5 fruit fly cellular contexts compared by ENCODE assay signal in genomic region chrX:7972363-7972942, dm6.
TF ChIP-seq lines count a peak whose summit lies in the region.

No protein-coding gene starts in this region.

- TF ChIP-seq CTCF in whole organism, embryonic (GFP tag; optimal IDR thresholded peaks at IDR 0.05; lab: Kevin White, UChicago), result peak; percentile 52

TF ChIP-seq in whole organism, adult, 20 proteins besides CTCF, POLR2A, EP300 and RAD21:
- TF ChIP-seq tj (GFP tag; optimal IDR thresholded peaks at IDR 0.05; lab: Kevin White, UChicago) (no peak), cnc (optimal IDR thresholded peaks at IDR 0.05; lab: Kevin White, UChicago) (no peak), CG7101 (tag; optimal IDR thresholded peaks at IDR 0.05; lab: Kevin White, UChicago) (peak; percentile 50), pad (GFP tag; optimal IDR thresholded peaks at IDR 0.05; lab: Kevin White, UChicago) (no peak), CG5204 (GFP tag; optimal IDR thresholded peaks at IDR 0.05; lab: Kevin White, UChicago) (peak; percentile 14), kay (GFP tag; lab: Kevin White, UChicago; ENCODE audit: borderline replicate concordance) (no peak), CG7045 (GFP tag; optimal IDR thresholded peaks at IDR 0.05; lab: Kevin White, UChicago) (peak; percentile 5), toe (GFP tag; optimal IDR thresholded peaks at IDR 0.05; lab: Kevin White, UChicago) (no peak), bab1 (GFP tag; optimal IDR thresholded peaks at IDR 0.05; lab: Kevin White, UChicago) (peak; percentile 66), CG33017 (tag; optimal IDR thresholded peaks at IDR 0.05; lab: Kevin White, UChicago) (no peak), Mnt (GFP tag; optimal IDR thresholded peaks at IDR 0.05; lab: Kevin White, UChicago) (no peak), CG1620 (GFP tag; optimal IDR thresholded peaks at IDR 0.05; lab: Kevin White, UChicago) (no peak), CG11617 (GFP tag; optimal IDR thresholded peaks at IDR 0.05; lab: Kevin White, UChicago) (no peak), Clk (GFP tag; optimal IDR thresholded peaks at IDR 0.05; lab: Kevin White, UChicago) (no peak), Hr96 (GFP tag; optimal IDR thresholded peaks at IDR 0.05; lab: Kevin White, UChicago) (no peak), CG14711 (tag; optimal IDR thresholded peaks at IDR 0.05; lab: Kevin White, UChicago) (peak; percentile 44)

TF ChIP-seq in whole organism, embryonic, 481 proteins besides CTCF, POLR2A, EP300 and RAD21 (continues in another document):
- TF ChIP-seq HHEX (GFP tag; optimal IDR thresholded peaks at IDR 0.05; lab: Kevin White, UChicago) (peak; percentile 90), tap (tag; optimal IDR thresholded peaks at IDR 0.05; lab: Kevin White, UChicago) (peak; percentile 78), tgo (GFP tag; IDR thresholded peaks at IDR 0.05; lab: Robert Waterston, UW) (peak; percentile 87), pnt (GFP tag; optimal IDR thresholded peaks at IDR 0.05; lab: Kevin White, UChicago) (peak; percentile 64), NC2β (GFP tag; optimal IDR thresholded peaks at IDR 0.05; lab: Kevin White, UChicago) (peak; percentile 68), Sry-δ (GFP tag; optimal IDR thresholded peaks at IDR 0.05; lab: Kevin White, UChicago) (peak; percentile 18), CG18764 (GFP tag; optimal IDR thresholded peaks at IDR 0.05; lab: Kevin White, UChicago) (peak; percentile 66), CG6254 (GFP tag; optimal IDR thresholded peaks at IDR 0.05; lab: Kevin White, UChicago) (peak; percentile 89), cad (GFP tag; optimal IDR thresholded peaks at IDR 0.05; lab: Kevin White, UChicago) (no peak), MBD-R2 (GFP tag; IDR thresholded peaks at IDR 0.05; lab: Robert Waterston, UW) (peak; percentile 62; the same call in 1 of the 2 replicates), CG6654 (GFP tag; optimal IDR thresholded peaks at IDR 0.05; lab: Kevin White, UChicago) (peak; percentile 72), HmgZ (tag; optimal IDR thresholded peaks at IDR 0.05; lab: Kevin White, UChicago) (peak; percentile 75), Blimp-1 (GFP tag; optimal IDR thresholded peaks at IDR 0.05; lab: Kevin White, UChicago) (peak; percentile 90), salm (tag; optimal IDR thresholded peaks at IDR 0.05; lab: Kevin White, UChicago) (peak; percentile 80), grn (GFP tag; optimal IDR thresholded peaks at IDR 0.05; lab: Kevin White, UChicago) (peak; percentile 1), CG3838 (GFP tag; optimal IDR thresholded peaks at IDR 0.05; lab: Kevin White, UChicago) (peak; percentile 32), emc (GFP tag; optimal IDR thresholded peaks at IDR 0.05; lab: Kevin White, UChicago) (no peak), CG3065 (GFP tag; optimal IDR thresholded peaks at IDR 0.05; lab: Kevin White, UChicago) (peak; percentile 65), zen2 (GFP tag; IDR thresholded peaks at IDR 0.05; lab: Robert Waterston, UW; ENCODE audit: partially characterized antibody) (no peak)

TF ChIP-seq in whole organism, prepupa, 60 proteins besides CTCF, POLR2A, EP300 and RAD21 (continues in another document):
- TF ChIP-seq CG32006 (GFP tag; optimal IDR thresholded peaks at IDR 0.05; lab: Kevin White, UChicago) (peak; percentile 88), dsx (GFP tag; optimal IDR thresholded peaks at IDR 0.05; lab: Kevin White, UChicago; ENCODE audit: poor library complexity, severe bottlenecking) (peak; percentile 80), achi (GFP tag; optimal IDR thresholded peaks at IDR 0.05; lab: Kevin White, UChicago) (peak; percentile 87), fd85E (GFP tag; optimal IDR thresholded peaks at IDR 0.05; lab: Kevin White, UChicago) (peak; percentile 77), lz (GFP tag; optimal IDR thresholded peaks at IDR 0.05; lab: Kevin White, UChicago) (peak; percentile 86), CG6792 (GFP tag; optimal IDR thresholded peaks at IDR 0.05; lab: Kevin White, UChicago) (peak; percentile 88), CG3032 (tag; optimal IDR thresholded peaks at IDR 0.05; lab: Kevin White, UChicago) (peak; percentile 88), Met (GFP tag; optimal IDR thresholded peaks at IDR 0.05; lab: Kevin White, UChicago) (peak; percentile 90), svp (GFP tag; lab: Kevin White, UChicago) (peak; percentile 93), Smox (GFP tag; optimal IDR thresholded peaks at IDR 0.05; lab: Kevin White, UChicago) (peak; percentile 84), fkh (GFP tag; optimal IDR thresholded peaks at IDR 0.05; lab: Kevin White, UChicago) (peak; percentile 38), net (GFP tag; optimal IDR thresholded peaks at IDR 0.05; lab: Kevin White, UChicago) (peak; percentile 91), Lpt (GFP tag; optimal IDR thresholded peaks at IDR 0.05; lab: Kevin White, UChicago) (peak; percentile 83), Eip75B (GFP tag; optimal IDR thresholded peaks at IDR 0.05; lab: Kevin White, UChicago) (peak; percentile 87), CG7368 (GFP tag; optimal IDR thresholded peaks at IDR 0.05; lab: Kevin White, UChicago) (peak; percentile 85), Gug (GFP tag; IDR thresholded peaks at IDR 0.05; lab: Robert Waterston, UW) (peak; percentile 80), CG15336 (GFP tag; IDR thresholded peaks at IDR 0.05; lab: Robert Waterston, UW) (peak; percentile 90), salr (GFP tag; optimal IDR thresholded peaks at IDR 0.05; lab: Kevin White, UChicago) (peak; percentile 59 to 87), CG11762 (GFP tag; optimal IDR thresholded peaks at IDR 0.05; lab: Kevin White, UChicago; ENCODE audit: insufficient read depth) (peak; percentile 82)

TF ChIP-seq in whole organism, pupa, 21 proteins besides CTCF, POLR2A, EP300 and RAD21:
- TF ChIP-seq fd96Ca (GFP tag; IDR thresholded peaks at IDR 0.05; lab: Robert Waterston, UW) (peak; percentile 93), CG9948 (tag; optimal IDR thresholded peaks at IDR 0.05; lab: Kevin White, UChicago) (peak; percentile 92), CG12605 (GFP tag; IDR thresholded peaks at IDR 0.05; lab: Robert Waterston, UW) (peak; percentile 89), CG10348 (GFP tag; IDR thresholded peaks at IDR 0.05; lab: Robert Waterston, UW) (peak; percentile 64), CG15710 (tag; optimal IDR thresholded peaks at IDR 0.05; lab: Kevin White, UChicago) (peak; percentile 93), Pif1A (GFP tag; optimal IDR thresholded peaks at IDR 0.05; lab: Kevin White, UChicago) (peak; percentile 91), Pif1B (GFP tag; optimal IDR thresholded peaks at IDR 0.05; lab: Kevin White, UChicago) (peak; percentile 89), CG14655 (GFP tag; optimal IDR thresholded peaks at IDR 0.05; lab: Kevin White, UChicago) (peak; percentile 89), gl (tag; optimal IDR thresholded peaks at IDR 0.05; lab: Kevin White, UChicago) (peak; percentile 88), CG32121 (GFP tag; IDR thresholded peaks at IDR 0.05; lab: Robert Waterston, UW) (peak; percentile 84), CG17806 (tag; optimal IDR thresholded peaks at IDR 0.05; lab: Kevin White, UChicago) (peak; percentile 90), CG13204 (GFP tag; optimal IDR thresholded peaks at IDR 0.05; lab: Kevin White, UChicago) (peak; percentile 86), CG4496 (GFP tag; IDR thresholded peaks at IDR 0.05; lab: Robert Waterston, UW) (peak; percentile 95), CG8301 (tag; optimal IDR thresholded peaks at IDR 0.05; lab: Kevin White, UChicago) (peak; percentile 87), rn (GFP tag; IDR thresholded peaks at IDR 0.05; lab: Robert Waterston, UW) (peak; percentile 74), Snoo (tag; optimal IDR thresholded peaks at IDR 0.05; lab: Kevin White, UChicago) (peak; percentile 86), CG8159 (tag; optimal IDR thresholded peaks at IDR 0.05; lab: Kevin White, UChicago) (peak; percentile 93), CG34367 (tag; optimal IDR thresholded peaks at IDR 0.05; lab: Kevin White, UChicago) (peak; percentile 91), Ets98B (GFP tag; IDR thresholded peaks at IDR 0.05; lab: Robert Waterston, UW) (peak; percentile 91), EcR (GFP tag; optimal IDR thresholded peaks at IDR 0.05; lab: Kevin White, UChicago) (peak; percentile 68), D1 (tag; optimal IDR thresholded peaks at IDR 0.05; lab: Kevin White, UChicago) (peak; percentile 45)
TF ChIP-seq in whole organism, pupa: peak in this region for 21.

TF ChIP-seq in whole organism, wandering third instar larva, 38 proteins besides CTCF, POLR2A, EP300 and RAD21 (continues in another document):
- peak; percentile 68 for TF ChIP-seq sage (GFP tag; optimal IDR thresholded peaks at IDR 0.05; lab: Kevin White, UChicago)
- TF ChIP-seq Sp1 (GFP tag; optimal IDR thresholded peaks at IDR 0.05; lab: Kevin White, UChicago), result peak; percentile 86
- TF ChIP-seq Hr78 (GFP tag; optimal IDR thresholded peaks at IDR 0.05; lab: Kevin White, UChicago), result no peak
- TF ChIP-seq Hr83 (GFP tag; optimal IDR thresholded peaks at IDR 0.05; lab: Kevin White, UChicago; ENCODE audit: poor library complexity, severe bottlenecking), result no peak
- no peak for TF ChIP-seq dl (GFP tag; optimal IDR thresholded peaks at IDR 0.05; lab: Kevin White, UChicago; ENCODE audit: insufficient read depth in 1 of 2, partially characterized antibody in 2 of 2)
- peak; percentile 77 for TF ChIP-seq psq (GFP tag; optimal IDR thresholded peaks at IDR 0.05; lab: Kevin White, UChicago)
- peak; percentile 86 for TF ChIP-seq h (GFP tag; optimal IDR thresholded peaks at IDR 0.05; lab: Kevin White, UChicago)
- peak; percentile 76 for TF ChIP-seq HLH106 (tag; optimal IDR thresholded peaks at IDR 0.05; lab: Kevin White, UChicago)
- peak; percentile 48 for TF ChIP-seq CrebA (GFP tag; optimal IDR thresholded peaks at IDR 0.05; lab: Kevin White, UChicago; ENCODE audit: borderline replicate concordance)
- peak; percentile 86 for TF ChIP-seq rgr (GFP tag; optimal IDR thresholded peaks at IDR 0.05; lab: Kevin White, UChicago)
- no peak for TF ChIP-seq Dfd (GFP tag; optimal IDR thresholded peaks at IDR 0.05; lab: Kevin White, UChicago)
- TF ChIP-seq usp (GFP tag; optimal IDR thresholded peaks at IDR 0.05; lab: Kevin White, UChicago), result no peak
- no peak for TF ChIP-seq dsf (GFP tag; optimal IDR thresholded peaks at IDR 0.05; lab: Kevin White, UChicago; ENCODE audit: borderline replicate concordance)
- peak; percentile 67 for TF ChIP-seq brk (GFP tag; optimal IDR thresholded peaks at IDR 0.05; lab: Kevin White, UChicago)
- TF ChIP-seq Vsx2 (GFP tag; optimal IDR thresholded peaks at IDR 0.05; lab: Kevin White, UChicago; ENCODE audit: partially characterized antibody), result no peak
- TF ChIP-seq OdsH (GFP tag; optimal IDR thresholded peaks at IDR 0.05; lab: Kevin White, UChicago), result peak; percentile 79
- peak; percentile 59 for TF ChIP-seq CG9705 (GFP tag; optimal IDR thresholded peaks at IDR 0.05; lab: Kevin White, UChicago)
- TF ChIP-seq br (GFP tag; optimal IDR thresholded peaks at IDR 0.05; lab: Kevin White, UChicago), result peak; percentile 83
- peak in 1 of 2 experiments; percentile 88 for TF ChIP-seq foxo (GFP tag; optimal IDR thresholded peaks at IDR 0.05; lab: Kevin White, UChicago)
- TF ChIP-seq tai (GFP tag; optimal IDR thresholded peaks at IDR 0.05; lab: Kevin White, UChicago), result peak; percentile 16
- no peak for TF ChIP-seq Mio (GFP tag; optimal IDR thresholded peaks at IDR 0.05; lab: Kevin White, UChicago)
- TF ChIP-seq pan (optimal IDR thresholded peaks at IDR 0.05; lab: Kevin White, UChicago), result no peak
- TF ChIP-seq woc (GFP tag; optimal IDR thresholded peaks at IDR 0.05; lab: Kevin White, UChicago), result peak; percentile 74
- TF ChIP-seq ey (GFP tag; optimal IDR thresholded peaks at IDR 0.05; lab: Kevin White, UChicago), result peak; percentile 86
